Worm (Caenorhabditis elegans): Measurements from ENCODE around the gene tsfm-1.

DNA sequence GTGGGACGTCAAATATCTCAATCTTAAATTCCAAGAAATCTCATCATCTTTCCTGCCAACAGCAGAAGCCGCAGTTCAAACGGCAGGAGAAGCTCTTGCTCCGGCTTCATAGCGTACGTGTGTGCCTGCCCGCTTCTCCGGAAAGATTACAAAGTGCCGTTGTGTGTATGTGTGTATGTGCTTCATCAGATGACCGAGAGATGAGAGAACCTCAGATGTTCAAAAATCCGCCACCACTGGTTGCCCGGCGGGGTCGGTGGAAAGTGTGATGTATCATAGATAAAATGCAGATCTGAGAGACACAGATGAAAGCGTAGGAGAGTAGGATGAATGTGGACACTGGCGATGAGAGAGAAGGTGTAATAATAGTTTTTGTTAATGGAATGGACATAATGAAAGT is 37.9 kb downstream of the tsfm-1 start:
- TF ChIP-seq elt-1 (tag; optimal IDR thresholded peaks at IDR 0.05; ENCODE audit: borderline replicate concordance, insufficient read depth) (no peak), snpc-4 (tag; optimal IDR thresholded peaks at IDR 0.05) (no peak), sptf-1 (tag; optimal IDR thresholded peaks at IDR 0.05) (no peak), hlh-1 (tag; optimal IDR thresholded peaks at IDR 0.05) (peak; percentile 82), lin-13 (tag; optimal IDR thresholded peaks at IDR 0.05) (no peak), ceh-83 (GFP tag; optimal IDR thresholded peaks at IDR 0.05) (no peak), M03D4.4 (tag; optimal IDR thresholded peaks at IDR 0.05) (no peak)
